Fruit fly (Drosophila melanogaster) S2 (cell line): Measurements from ENCODE around the gene TBC1D5.

ENCODE experiments used
- CG8478 ChIP-seq: fragments of >200 bp; optimal IDR thresholded peaks from 2 replicates; lab custom pipeline; 2018
- CTCF ChIP-seq, 2 experiments: fragments of >200 bp; optimal IDR thresholded peaks; 2 replicates each; lab custom pipeline; 2018

Gene TBC1D5

DNA sequence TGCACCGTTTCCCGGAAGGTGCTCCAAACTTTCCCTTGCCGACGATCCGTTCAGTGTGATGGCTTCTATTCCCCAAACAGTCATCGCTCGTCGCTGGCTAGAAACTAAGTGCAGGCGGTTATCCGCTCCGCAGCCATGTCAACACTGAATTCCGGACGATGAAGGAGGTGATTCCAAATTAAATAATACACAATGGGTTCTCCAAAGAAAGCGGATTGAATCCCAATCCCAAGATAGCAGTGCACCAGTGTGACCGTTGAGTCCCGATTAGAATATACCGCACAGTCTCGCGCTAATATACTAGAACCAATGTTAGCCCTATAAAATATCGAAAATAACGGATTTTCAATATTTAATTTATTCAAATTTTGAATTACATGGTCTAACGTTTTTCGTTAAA, at the start of gene TBC1D5:
TSS of gene TBC1D5 (minus strand) at position 254 of the 400 bp plus-strand sequence.
- TF ChIP-seq CTCF (optimal IDR thresholded peaks at IDR 0.05; lab: Kevin White, UChicago): no peak
- TF ChIP-seq CG8478 (lab: Kevin White, UChicago): no peak

dm6 chr3R:13319873-13320272, 48.1 kb upstream of the TBC1D5 start:
- TF ChIP-seq CG8478 (lab: Kevin White, UChicago): no peak
- no peak for TF ChIP-seq CTCF (optimal IDR thresholded peaks at IDR 0.05; lab: Kevin White, UChicago)

- no peak for TF ChIP-seq CTCF (optimal IDR thresholded peaks at IDR 0.05; lab: Kevin White, UChicago)
- no peak for TF ChIP-seq CG8478 (lab: Kevin White, UChicago)
Measured at dm6 chr3R:13319170-13319569, 47.4 kb upstream of the TBC1D5 start, which contains the start of gene CG45080. Gene CG45080 (minus strand): TSS chr3R:13319270.

- TF ChIP-seq CG8478 (lab: Kevin White, UChicago) (no peak), CTCF (optimal IDR thresholded peaks at IDR 0.05; lab: Kevin White, UChicago) (no peak)
Measured at dm6 chr3R:13313088-13313487, 41.3 kb upstream of the TBC1D5 start, which contains the start of gene CG44142. Gene CG44142 (minus strand): TSS chr3R:13313188.

dm6 chr3R:13309133-13309711, 37.4 kb upstream of the TBC1D5 start:
- no peak for TF ChIP-seq CTCF (optimal IDR thresholded peaks at IDR 0.05; lab: Kevin White, UChicago)
- TF ChIP-seq CG8478 (lab: Kevin White, UChicago): no peak

dm6 chr3R:13306595-13306994, 34.8 kb upstream of the TBC1D5 start:
- TF ChIP-seq CTCF (optimal IDR thresholded peaks at IDR 0.05; lab: Kevin White, UChicago): no peak
- TF ChIP-seq CG8478 (lab: Kevin White, UChicago): no peak

dm6 chr3R:13305318-13305899, 33.6 kb upstream of the TBC1D5 start:
- TF ChIP-seq CTCF (optimal IDR thresholded peaks at IDR 0.05; lab: Kevin White, UChicago) (no peak), CG8478 (lab: Kevin White, UChicago) (no peak)

- TF ChIP-seq CTCF (optimal IDR thresholded peaks at IDR 0.05; lab: Kevin White, UChicago) (no peak), CG8478 (lab: Kevin White, UChicago) (no peak)
Measured at dm6 chr3R:13304512-13305069, 32.8 kb upstream of the TBC1D5 start.

dm6 chr3R:13303126-13303525, 31.3 kb upstream of the TBC1D5 start, which contains the start of gene CG43208:
Gene CG43208 (plus strand): TSS chr3R:13303426.
- no peak for TF ChIP-seq CTCF (optimal IDR thresholded peaks at IDR 0.05; lab: Kevin White, UChicago)
- no peak for TF ChIP-seq CG8478 (lab: Kevin White, UChicago)

DNA sequence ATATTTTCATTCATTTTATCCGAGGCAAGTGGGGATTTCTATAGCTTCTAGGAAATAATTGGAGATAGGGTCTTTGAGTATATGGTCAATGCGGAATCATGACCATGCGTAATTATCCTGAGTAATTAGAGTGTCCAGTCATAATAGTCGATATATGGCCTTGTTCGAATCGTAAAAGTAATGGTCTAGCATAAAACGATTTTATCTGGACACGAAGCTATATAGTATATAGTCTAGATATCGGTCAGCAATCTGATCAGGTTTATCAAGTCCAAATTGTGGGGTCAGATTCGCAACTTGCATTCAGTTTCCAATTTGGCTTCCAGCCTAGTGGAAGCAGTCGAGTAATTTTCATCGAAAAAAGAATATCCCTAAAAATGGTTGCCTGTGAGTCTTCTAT, 30.5 kb upstream of the TBC1D5 start, which contains the start of gene CG32473:
TSS of gene CG32473 (plus strand) at position 301 of the 400 bp plus-strand sequence.
- TF ChIP-seq CG8478 (lab: Kevin White, UChicago) (no peak), CTCF (optimal IDR thresholded peaks at IDR 0.05; lab: Kevin White, UChicago) (no peak)

DNA sequence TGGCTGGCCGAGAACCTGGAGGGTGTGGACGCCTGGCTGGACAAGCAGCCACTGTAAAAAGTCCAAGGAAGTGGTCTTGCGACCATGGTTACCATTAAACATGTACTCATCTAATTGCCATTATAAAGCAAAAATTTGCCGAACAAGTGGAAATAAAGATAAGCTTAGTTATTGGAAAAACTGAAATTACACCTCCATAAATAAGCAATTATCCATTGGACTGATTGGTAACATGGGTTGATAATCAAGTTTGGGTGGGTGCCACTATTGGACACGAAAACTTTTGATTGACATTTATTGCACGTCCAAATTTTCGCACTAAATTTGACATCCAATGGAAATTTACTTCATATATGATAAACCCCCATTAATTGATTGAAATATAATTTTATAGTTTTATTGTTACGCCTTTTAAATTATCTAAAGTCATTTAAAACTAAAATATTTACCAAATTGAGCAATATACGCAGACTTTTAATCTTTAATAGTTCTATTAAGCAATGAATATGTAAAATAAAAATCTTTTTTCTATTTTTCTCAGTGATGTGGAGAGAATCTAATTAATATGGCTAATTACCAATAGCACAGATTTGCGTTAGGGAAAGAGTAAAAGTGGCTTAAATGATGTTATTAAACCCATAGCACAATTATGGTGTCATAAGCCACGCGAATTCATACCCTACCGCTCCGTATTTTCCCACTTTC, 26.5 kb upstream of the TBC1D5 start, which contains the start of gene CG8774:
TSS of gene CG8774 (plus strand) at position 655 of the 705 bp plus-strand sequence.
- TF ChIP-seq CG8478 (lab: Kevin White, UChicago) (no peak), CTCF (optimal IDR thresholded peaks at IDR 0.05; lab: Kevin White, UChicago) (no peak)

DNA sequence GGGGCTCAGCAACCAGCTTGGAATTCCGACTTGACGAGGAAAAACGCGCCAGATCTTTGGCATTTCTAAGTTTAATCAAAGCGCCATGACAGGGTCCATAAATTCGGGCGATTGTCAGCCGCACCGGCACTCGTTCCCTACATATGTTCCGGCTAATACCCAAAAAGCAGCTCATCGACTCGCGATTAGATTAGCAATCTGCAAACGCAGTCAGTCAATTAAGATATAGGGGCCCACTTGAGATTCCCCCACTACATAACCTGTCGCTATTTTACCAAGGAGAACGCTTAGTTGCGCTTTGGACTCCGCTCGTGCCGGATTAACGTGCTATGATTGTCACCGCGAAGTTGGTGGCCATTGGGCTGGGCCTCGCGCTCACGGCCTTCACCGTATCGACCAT, 22.6 kb upstream of the TBC1D5 start, which contains the start of gene CG8773:
TSS of gene CG8773 (plus strand) at position 288 of the 400 bp plus-strand sequence.
- no peak for TF ChIP-seq CG8478 (lab: Kevin White, UChicago)
- TF ChIP-seq CTCF (optimal IDR thresholded peaks at IDR 0.05; lab: Kevin White, UChicago): no peak

- TF ChIP-seq CTCF (optimal IDR thresholded peaks at IDR 0.05; lab: Kevin White, UChicago) (no peak), CG8478 (lab: Kevin White, UChicago) (no peak)
Measured at dm6 chr3R:13293148-13293756, 21.4 kb upstream of the TBC1D5 start, which contains the start of gene wntD. Gene wntD (minus strand): TSS chr3R:13293198.

- TF ChIP-seq CG8478 (lab: Kevin White, UChicago) (no peak), CTCF (optimal IDR thresholded peaks at IDR 0.05; lab: Kevin White, UChicago) (no peak)
Measured at dm6 chr3R:13290329-13290728, 18.5 kb upstream of the TBC1D5 start, which contains the start of gene Osi22. Gene Osi22 (plus strand): TSS chr3R:13290629.
